Fruit fly (Drosophila melanogaster) whole organism, prepupa: ENCODE measurements around the gene CG17906.
A peak's percentile ranks its signal among the peaks of the same experiment; 100 is the strongest.

Experiments used
- Blimp-1 ChIP-seq: fragments of 200-800 bp; sonication (Bioruptor generic); optimal IDR thresholded peaks from 3 replicates; lab custom pipeline; 2017; ENCODE audit warnings: missing biosample characterization, missing genetic modification characterization, mild to moderate bottlenecking, moderate library complexity, missing genetic modification reagents
- CG10631 ChIP-seq: fragments of 200-800 bp; sonication (Bioruptor generic); optimal IDR thresholded peaks from 2 replicates; lab custom pipeline; 2016; ENCODE audit warnings: missing biosample characterization, missing genetic modification characterization
- CG10669 ChIP-seq: fragments of 200-800 bp; sonication (Bioruptor generic); optimal IDR thresholded peaks from 3 replicates; lab custom pipeline; 2018; ENCODE audit warnings: missing biosample characterization, mild to moderate bottlenecking, missing genetic modification characterization, moderate library complexity
- CG11294 ChIP-seq: fragments of 200-800 bp; sonication (Bioruptor generic); IDR thresholded peaks from 2 replicates; pipeline ENCODE4 v1.3.6; 2022; ENCODE audit warnings: missing biosample characterization, missing genetic modification characterization
- CG11762 ChIP-seq: fragments of 200-800 bp; sonication (Bioruptor generic); optimal IDR thresholded peaks from 3 replicates; lab custom pipeline; 2016; ENCODE audit warnings: missing biosample characterization, missing genetic modification characterization; ENCODE audit not compliant: insufficient read depth
- CG11902 ChIP-seq: fragments of 200-800 bp; sonication (Bioruptor generic); optimal IDR thresholded peaks from 3 replicates; lab custom pipeline; 2016; ENCODE audit warnings: missing biosample characterization, missing genetic modification characterization
- CG1621 ChIP-seq: fragments of 200-800 bp; sonication (Bioruptor generic); optimal IDR thresholded peaks from 3 replicates; lab custom pipeline; 2018; ENCODE audit warnings: missing biosample characterization, mild to moderate bottlenecking, missing genetic modification characterization
- CG16779 ChIP-seq: fragments of 200-800 bp; sonication (Bioruptor generic); optimal IDR thresholded peaks from 3 replicates; lab custom pipeline; 2017; ENCODE audit warnings: missing biosample characterization, mild to moderate bottlenecking, missing genetic modification characterization
- CG31627 ChIP-seq: fragments of 200-800 bp; sonication (Bioruptor generic); optimal IDR thresholded peaks from 3 replicates; lab custom pipeline; 2016; ENCODE audit warnings: missing biosample characterization, missing genetic modification characterization
- CG32006 ChIP-seq: fragments of 200-800 bp; sonication (Bioruptor generic); optimal IDR thresholded peaks from 3 replicates; lab custom pipeline; 2017; ENCODE audit warnings: missing biosample characterization, mild to moderate bottlenecking, missing genetic modification characterization
- CG3919 ChIP-seq: fragments of 200-800 bp; sonication (Bioruptor generic); optimal IDR thresholded peaks from 3 replicates; lab custom pipeline; 2016; ENCODE audit warnings: missing biosample characterization, missing genetic modification characterization
- CG4318 ChIP-seq: fragments of 200-800 bp; sonication (Bioruptor generic); optimal IDR thresholded peaks from 3 replicates; lab custom pipeline; 2017; ENCODE audit warnings: missing biosample characterization, mild to moderate bottlenecking, missing genetic modification characterization
- CG6163 ChIP-seq: fragments of 200-800 bp; sonication (Bioruptor generic); IDR thresholded peaks from 3 replicates; pipeline ENCODE4 v1.3.6; 2022; ENCODE audit warnings: missing biosample characterization, missing genetic modification characterization
- CG6808 ChIP-seq: fragments of 200-800 bp; sonication (Bioruptor generic); optimal IDR thresholded peaks from 3 replicates; lab custom pipeline; 2017; ENCODE audit warnings: missing biosample characterization, missing genetic modification characterization, mild to moderate bottlenecking, moderate library complexity, missing genetic modification reagents
- CG7368 ChIP-seq: fragments of 200-800 bp; sonication (Bioruptor generic); optimal IDR thresholded peaks from 3 replicates; lab custom pipeline; 2016; ENCODE audit warnings: missing biosample characterization, missing genetic modification characterization
- CG8319 ChIP-seq: fragments of 200-800 bp; sonication (Bioruptor generic); optimal IDR thresholded peaks from 3 replicates; lab custom pipeline; 2016; ENCODE audit warnings: missing biosample characterization, missing genetic modification characterization
- CG9139 ChIP-seq: fragments of 200-800 bp; sonication (Bioruptor generic); optimal IDR thresholded peaks from 3 replicates; lab custom pipeline; 2017; ENCODE audit warnings: missing biosample characterization, mild to moderate bottlenecking, missing genetic modification characterization
- Eip75B ChIP-seq: fragments of 200-800 bp; sonication (Bioruptor generic); optimal IDR thresholded peaks from 3 replicates; lab custom pipeline; 2016; ENCODE audit warnings: missing biosample characterization, missing genetic modification characterization
- Gug ChIP-seq: fragments of 200-800 bp; sonication (Bioruptor generic); IDR thresholded peaks from 2 replicates; pipeline ENCODE4 v1.3.6; 2022; ENCODE audit warnings: missing biosample characterization, missing genetic modification characterization
- Hr38 ChIP-seq: sonication (Bioruptor generic); optimal IDR thresholded peaks from 2 replicates; lab custom pipeline; 2016; ENCODE audit warnings: missing biosample characterization, missing genetic modification characterization
- Hr39 ChIP-seq: fragments of 200-800 bp; sonication (Bioruptor generic); optimal IDR thresholded peaks from 2 replicates; lab custom pipeline; 2016; ENCODE audit warnings: missing biosample characterization, missing genetic modification characterization
- Lpt ChIP-seq: fragments of 200-800 bp; sonication (Bioruptor generic); optimal IDR thresholded peaks from 3 replicates; lab custom pipeline; 2016; ENCODE audit warnings: missing biosample characterization, missing genetic modification characterization
- OdsH ChIP-seq: fragments of 200-800 bp; sonication (Bioruptor generic); optimal IDR thresholded peaks from 3 replicates; lab custom pipeline; 2016; ENCODE audit warnings: missing biosample characterization, missing genetic modification characterization
- Sox102F ChIP-seq: fragments of 200-800 bp; sonication (Bioruptor generic); optimal IDR thresholded peaks from 2 replicates; lab custom pipeline; 2016; ENCODE audit warnings: missing biosample characterization, mild to moderate bottlenecking, missing genetic modification characterization
- Sox14 ChIP-seq: fragments of 200-800 bp; sonication (Bioruptor generic); optimal IDR thresholded peaks from 3 replicates; lab custom pipeline; 2016; ENCODE audit warnings: missing biosample characterization, missing genetic modification characterization
- achi ChIP-seq: fragments of 200-800 bp; sonication (Bioruptor generic); optimal IDR thresholded peaks from 3 replicates; lab custom pipeline; 2016; ENCODE audit warnings: missing biosample characterization, missing genetic modification characterization
- acj6 ChIP-seq: fragments of 200-800 bp; sonication (Bioruptor generic); optimal IDR thresholded peaks from 3 replicates; lab custom pipeline; 2016; ENCODE audit warnings: missing biosample characterization, missing genetic modification characterization
- dsx ChIP-seq: fragments of 200-800 bp; optimal IDR thresholded peaks from 3 replicates; lab custom pipeline; 2019; ENCODE audit warnings: missing biosample characterization, mild to moderate bottlenecking, missing genetic modification characterization, moderate library complexity; ENCODE audit not compliant: poor library complexity, severe bottlenecking
- eg ChIP-seq: fragments of 200-800 bp; sonication (Bioruptor generic); IDR thresholded peaks from 3 replicates; pipeline ENCODE4 v1.3.6; 2022; ENCODE audit warnings: missing biosample characterization, missing genetic modification characterization
- fd59A ChIP-seq: fragments of 200-800 bp; sonication (Bioruptor generic); optimal IDR thresholded peaks from 2 replicates; lab custom pipeline; 2017; ENCODE audit warnings: missing biosample characterization, mild to moderate bottlenecking, missing genetic modification characterization, missing genetic modification reagents
- fd85E ChIP-seq: fragments of 200-800 bp; sonication (Bioruptor generic); optimal IDR thresholded peaks from 3 replicates; lab custom pipeline; 2016; ENCODE audit warnings: missing biosample characterization, missing genetic modification characterization
- fkh ChIP-seq: fragments of 200-800 bp; sonication (Bioruptor generic); optimal IDR thresholded peaks from 3 replicates; lab custom pipeline; 2017; ENCODE audit warnings: missing biosample characterization, mild to moderate bottlenecking, missing genetic modification characterization, moderate library complexity
- lz ChIP-seq: fragments of 200-800 bp; sonication (Bioruptor generic); optimal IDR thresholded peaks from 3 replicates; lab custom pipeline; 2016; ENCODE audit warnings: missing biosample characterization, missing genetic modification characterization
- net ChIP-seq: fragments of 200-800 bp; sonication (Bioruptor generic); optimal IDR thresholded peaks from 3 replicates; lab custom pipeline; 2016; ENCODE audit warnings: missing biosample characterization, missing genetic modification characterization
- pdm3 ChIP-seq: fragments of 200-800 bp; sonication (Bioruptor generic); optimal IDR thresholded peaks from 3 replicates; lab custom pipeline; 2016; ENCODE audit warnings: missing biosample characterization, missing genetic modification characterization
- salr ChIP-seq, 2 experiments: fragments of 200-800 bp; sonication (Bioruptor generic); optimal IDR thresholded peaks; 3 replicates each; lab custom pipeline; 2016 to 2018; ENCODE audit warnings: missing biosample characterization in 2 of 2, missing genetic modification characterization in 2 of 2, mild to moderate bottlenecking in 1 of 2
- svp ChIP-seq: fragments of 200-800 bp; sonication (Bioruptor generic); peaks from one replicate; lab custom pipeline; 2016; ENCODE audit warnings: missing biosample characterization, missing genetic modification characterization
- topi ChIP-seq: fragments of 200-800 bp; sonication (Bioruptor generic); optimal IDR thresholded peaks from 3 replicates; lab custom pipeline; 2016; ENCODE audit warnings: missing biosample characterization, missing genetic modification characterization
- vri ChIP-seq: fragments of 200-800 bp; sonication (Bioruptor generic); optimal IDR thresholded peaks from 3 replicates; lab custom pipeline; 2016; ENCODE audit warnings: missing biosample characterization, mild to moderate bottlenecking, missing genetic modification characterization

Gene CG17906

DNA sequence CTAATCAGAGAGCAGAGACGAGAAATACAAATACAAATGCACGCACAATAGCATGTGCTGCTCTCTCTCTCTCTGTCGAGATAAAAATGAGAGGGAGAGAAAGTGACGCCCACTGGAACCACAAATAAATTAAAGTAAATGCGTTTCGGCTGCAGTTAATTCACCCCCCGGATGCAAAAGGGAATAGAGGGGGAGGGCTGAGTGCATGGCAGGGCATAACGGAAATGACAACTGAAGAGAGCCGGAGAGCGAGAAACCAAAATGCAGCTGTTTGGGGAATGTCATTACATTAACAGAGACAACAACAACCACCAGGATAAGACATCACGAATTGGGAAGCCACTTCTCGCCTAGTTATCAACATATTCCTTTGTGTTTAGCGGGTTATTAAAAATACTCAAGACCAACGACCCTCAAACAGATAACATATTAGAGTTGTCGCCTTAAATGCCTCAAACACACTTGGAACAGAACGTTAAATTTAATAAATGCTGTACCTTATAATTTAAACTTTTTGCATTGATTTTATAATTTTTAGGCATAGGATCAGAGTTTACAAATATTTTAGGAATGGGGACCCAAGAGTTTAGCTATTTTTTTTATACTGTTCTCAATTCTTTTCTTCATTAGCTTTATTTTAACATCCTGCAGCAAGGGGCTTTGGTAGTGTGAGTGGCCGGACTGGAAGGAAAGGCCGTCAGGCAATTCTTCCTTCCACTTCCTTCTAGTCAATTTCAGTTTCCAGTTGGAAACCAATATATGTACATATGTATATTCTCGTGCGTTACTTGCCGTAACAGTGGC lies 44.1 kb upstream of the CG17906 start (continued):
- TF ChIP-seq Hr38 (GFP tag; lab: Kevin White, UChicago) = no peak
- TF ChIP-seq acj6 (GFP tag; lab: Kevin White, UChicago) = peak; percentile 78
- TF ChIP-seq OdsH = peak; percentile 64
- TF ChIP-seq fd59A (GFP tag; lab: Kevin White, UChicago) = peak; percentile 72
- peak; percentile 69 for TF ChIP-seq CG10631 (GFP tag; lab: Kevin White, UChicago)
- no peak for TF ChIP-seq fd85E (GFP tag; lab: Kevin White, UChicago)
- TF ChIP-seq Gug = 0 out of 2 replicates have a peak, but pooled peaks have one; percentile 11
- no peak for TF ChIP-seq CG11294
- TF ChIP-seq Eip75B (GFP tag; lab: Kevin White, UChicago) = peak; percentile 62
- TF ChIP-seq salr (GFP tag; optimal IDR thresholded peaks at IDR 0.05; lab: Kevin White, UChicago) = peak; percentile 41 to 68
- TF ChIP-seq CG32006 (GFP tag; lab: Kevin White, UChicago) = peak; percentile 65
- peak; percentile 21 for TF ChIP-seq dsx
- peak; percentile 83 for TF ChIP-seq lz (GFP tag; lab: Kevin White, UChicago)
- no peak for TF ChIP-seq Lpt (GFP tag; lab: Kevin White, UChicago)
- peak; percentile 51 for TF ChIP-seq net
- TF ChIP-seq Hr39 (GFP tag; lab: Kevin White, UChicago) = peak; percentile 80
- peak; percentile 28 for TF ChIP-seq CG7368 (GFP tag; lab: Kevin White, UChicago)
- TF ChIP-seq CG9139 = peak; percentile 32
- no peak for TF ChIP-seq CG16779 (tag; lab: Kevin White, UChicago)
- peak; percentile 79 for TF ChIP-seq CG31627
- peak; percentile 19 for TF ChIP-seq CG8319 (GFP tag; lab: Kevin White, UChicago)
- TF ChIP-seq CG1621 (tag; lab: Kevin White, UChicago) = no peak
- TF ChIP-seq CG11902 (GFP tag; lab: Kevin White, UChicago) = peak; percentile 68
- peak; percentile 73 for TF ChIP-seq CG3919 (GFP tag; lab: Kevin White, UChicago)
- peak; percentile 80 for TF ChIP-seq vri
- peak; percentile 89 for TF ChIP-seq svp
- TF ChIP-seq topi (GFP tag; lab: Kevin White, UChicago) = peak; percentile 84
- TF ChIP-seq CG10669 (GFP tag; lab: Kevin White, UChicago) = peak; percentile 58
- peak; percentile 63 for TF ChIP-seq achi (GFP tag; lab: Kevin White, UChicago)
- TF ChIP-seq CG6163 (GFP tag; lab: Robert Waterston, UW) = 0 out of 3 replicates have a peak, but pooled peaks have one; percentile 52
- TF ChIP-seq Sox14 (GFP tag; lab: Kevin White, UChicago) = peak; percentile 78
- TF ChIP-seq CG11762 (GFP tag; lab: Kevin White, UChicago) = peak; percentile 37
- peak; percentile 70 for TF ChIP-seq Sox102F (GFP tag; lab: Kevin White, UChicago)
- TF ChIP-seq CG4318 (GFP tag; lab: Kevin White, UChicago) = peak; percentile 39
- TF ChIP-seq Blimp-1 (GFP tag; lab: Kevin White, UChicago) = peak; percentile 85
- TF ChIP-seq fkh (GFP tag; lab: Kevin White, UChicago) = no peak
- peak; percentile 67 for TF ChIP-seq CG6808
- TF ChIP-seq pdm3 (GFP tag; lab: Kevin White, UChicago) = peak; percentile 57
- TF ChIP-seq eg (GFP tag; lab: Robert Waterston, UW) = no peak
